Worm (Caenorhabditis elegans): Measurements from ENCODE around the gene F11G11.15.

- no peak for TF ChIP-seq madf-2 (tag; optimal IDR thresholded peaks at IDR 0.05)
- no peak for TF ChIP-seq pqm-1 (tag; optimal IDR thresholded peaks at IDR 0.05)
- TF ChIP-seq sox-2 (GFP tag; IDR thresholded peaks at IDR 0.05) = no peak
- TF ChIP-seq ceh-24 (tag; optimal IDR thresholded peaks at IDR 0.05) = no peak
- no peak for TF ChIP-seq K02D7.2 (tag; optimal IDR thresholded peaks at IDR 0.05)
- no peak for TF ChIP-seq tbx-2 (tag; optimal IDR thresholded peaks at IDR 0.05)
- no peak for TF ChIP-seq F13H6.1 (tag; optimal IDR thresholded peaks at IDR 0.05)
- no peak for TF ChIP-seq ttx-3 (tag; optimal IDR thresholded peaks at IDR 0.05)
- no peak for TF ChIP-seq mec-3 (tag; optimal IDR thresholded peaks at IDR 0.05; ENCODE audit: borderline replicate concordance)
Measured at ce11 chrII:4866045-4866444, 8.6 kb upstream of the F11G11.15 start.
